Worm (Caenorhabditis elegans) whole organism, L3 larva: ENCODE measurements around the gene dhgd-1.

ENCODE experiments used
- ama-1 ChIP-seq: fragments of 150-350 bp; optimal IDR thresholded peaks from 2 replicates; lab custom pipeline; 2018
- elt-3 ChIP-seq, 3 experiments: fragments of 150-350 bp in 1 of 3; sonication (generic microtip) in 2 of 3; optimal IDR thresholded peaks; 2 replicates in 2 of 3; 4 replicates in 1 of 3; lab custom pipeline; 2014 to 2017; ENCODE audit warnings: missing biosample characterization in 3 of 3, missing genetic modification characterization in 3 of 3
- eor-1 ChIP-seq, 2 experiments: fragments of 150-350 bp; optimal IDR thresholded peaks; 2 replicates each; lab custom pipeline; 2014 to 2018; ENCODE audit warnings: missing biosample characterization in 2 of 2, missing genetic modification characterization in 2 of 2
- jun-1 ChIP-seq: fragments of 150-350 bp; optimal IDR thresholded peaks from 2 replicates; lab custom pipeline; 2014; ENCODE audit warnings: missing biosample characterization, missing genetic modification reagents, missing genetic modification characterization
- nhr-12 ChIP-seq: fragments of 150-350 bp; optimal IDR thresholded peaks from 2 replicates; lab custom pipeline; 2014; ENCODE audit warnings: missing biosample characterization, missing genetic modification characterization
- nhr-237 ChIP-seq: fragments of 150-350 bp; optimal IDR thresholded peaks from 2 replicates; lab custom pipeline; 2014; ENCODE audit warnings: missing biosample characterization, missing genetic modification characterization
- skn-1 ChIP-seq: fragments of 150-350 bp; optimal IDR thresholded peaks from 2 replicates; lab custom pipeline; 2014; ENCODE audit warnings: missing biosample characterization, missing genetic modification characterization
- unc-62 ChIP-seq: fragments of 150-350 bp; sonication (generic microtip); optimal IDR thresholded peaks from 4 replicates; lab custom pipeline; 2014; ENCODE audit warnings: missing biosample characterization, missing genetic modification reagents, missing genetic modification characterization
- ztf-11 ChIP-seq: fragments of 150-350 bp; optimal IDR thresholded peaks from 2 replicates; lab custom pipeline; 2014; ENCODE audit warnings: missing biosample characterization, missing genetic modification characterization

DNA sequence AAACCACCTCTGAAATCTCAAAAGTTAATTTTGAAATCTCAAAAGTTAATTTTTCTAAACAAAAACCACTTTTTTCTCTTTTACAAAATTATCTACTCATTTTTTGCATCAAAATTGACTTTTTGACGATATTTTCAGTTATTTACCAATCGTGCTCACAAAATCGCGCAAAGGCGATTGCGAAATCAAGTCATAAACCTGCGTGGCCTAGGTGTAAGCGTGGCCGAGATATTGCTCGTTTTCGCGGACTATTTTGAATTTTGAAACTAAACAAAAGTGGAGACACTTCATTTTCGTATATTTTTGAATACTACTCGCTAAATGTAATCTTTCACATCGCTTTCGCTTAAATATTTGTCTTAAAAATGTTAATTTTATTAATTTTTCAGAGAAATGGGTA, 26.4 kb upstream of the dhgd-1 start, which contains the start of gene smc-6:
- TF ChIP-seq elt-3 (tag; optimal IDR thresholded peaks at IDR 0.05; lab: Kevin White, UChicago) (no peak), nhr-237 (no peak), unc-62 (no peak), nhr-12 (no peak), eor-1 (tag; optimal IDR thresholded peaks at IDR 0.05; lab: Kevin White, UChicago) (no peak), ama-1 (lab: Kevin White, UChicago) (no peak), ztf-11 (tag; lab: Kevin White, UChicago) (no peak), jun-1 (tag; lab: Kevin White, UChicago) (no peak), skn-1 (no peak)
